Worm (Caenorhabditis elegans) whole organism, mixed stage, embryonic: ENCODE results near the gene Y53C12B.7.

Experiments used
- lin-13 ChIP-seq: fragments of 150-350 bp; optimal IDR thresholded peaks from 2 replicates; lab custom pipeline; 2014; ENCODE audit warnings: missing biosample characterization, missing genetic modification characterization
- nhr-76 ChIP-seq: sonication (generic microtip); optimal IDR thresholded peaks from 2 replicates; lab custom pipeline; 2017; ENCODE audit warnings: missing biosample characterization, missing genetic modification characterization
- unc-62 ChIP-seq: fragments of 150-350 bp; optimal IDR thresholded peaks from 2 replicates; lab custom pipeline; 2014; ENCODE audit warnings: missing biosample characterization, missing genetic modification reagents, missing genetic modification characterization

DNA sequence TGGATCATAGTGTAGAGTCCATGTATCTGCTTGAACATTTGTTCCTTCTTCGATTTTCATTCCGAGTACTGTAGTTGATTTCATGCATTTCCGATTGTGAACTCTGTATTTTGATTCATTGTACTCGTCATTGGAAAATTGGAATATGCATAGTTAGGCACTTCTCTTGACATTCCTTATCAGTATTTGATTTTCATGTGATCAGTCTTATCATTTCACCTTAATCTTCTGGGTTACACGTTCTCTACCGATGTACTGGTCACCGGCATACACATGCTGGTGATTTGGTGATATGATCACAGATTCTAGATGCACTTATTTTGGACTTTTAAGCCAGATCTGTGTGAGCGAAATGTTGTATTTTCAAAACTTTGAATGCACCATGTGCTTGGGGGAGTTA lies 38.2 kb upstream of the Y53C12B.7 start:
- TF ChIP-seq lin-13 (no peak), nhr-76 (tag; lab: Kevin White, UChicago) (no peak), unc-62 (GFP tag; lab: Kevin White, UChicago) (no peak)
